Worm (Caenorhabditis elegans) whole organism, L1 larva: ENCODE data around the gene srh-135.

Experiments
- ceh-82 ChIP-seq, 3 experiments: fragments of 150-350 bp in 1 of 3; sonication (generic microtip) in 2 of 3; optimal IDR thresholded peaks; 2 replicates each; lab custom pipeline; 2014 to 2017; ENCODE audit warnings: missing biosample characterization in 3 of 3, missing genetic modification characterization in 3 of 3
- dpl-1 ChIP-seq, 3 experiments: fragments of 150-350 bp in 2 of 3; sonication (generic microtip) in 1 of 3; optimal IDR thresholded peaks; 2 replicates each; lab custom pipeline; 2014 to 2017; ENCODE audit warnings: missing biosample characterization in 3 of 3, missing genetic modification characterization in 3 of 3, missing genetic modification reagents in 3 of 3
- dsc-1 ChIP-seq: sonication (generic microtip); optimal IDR thresholded peaks from 2 replicates; lab custom pipeline; 2016; ENCODE audit warnings: mild to moderate bottlenecking, missing genetic modification characterization, missing compliant biosample characterization
- efl-3 ChIP-seq: fragments of 200-800 bp; sonication (Bioruptor generic); optimal IDR thresholded peaks from 2 replicates; lab custom pipeline; 2018; ENCODE audit warnings: mild to moderate bottlenecking, missing genetic modification characterization, missing compliant biosample characterization
- nhr-77 ChIP-seq: fragments of 150-350 bp; optimal IDR thresholded peaks from 2 replicates; lab custom pipeline; 2014; ENCODE audit warnings: missing biosample characterization, missing genetic modification characterization
- ztf-11 ChIP-seq, 2 experiments: sonication (generic microtip); optimal IDR thresholded peaks; 2 replicates each; lab custom pipeline; 2016 to 2017; ENCODE audit warnings: missing genetic modification characterization in 2 of 2, missing biosample characterization in 1 of 2, missing compliant biosample characterization in 1 of 2
- ztf-4 ChIP-seq: fragments of 150-350 bp; optimal IDR thresholded peaks from 2 replicates; lab custom pipeline; 2014; ENCODE audit warnings: missing biosample characterization, missing genetic modification characterization

ce11 chrII:10234398-10234797 is 7.5 kb upstream of the srh-135 start, which contains the start of gene ubxn-5:
- TF ChIP-seq nhr-77 (tag; lab: Kevin White, UChicago) (no peak), ztf-11 (tag; optimal IDR thresholded peaks at IDR 0.05; lab: Kevin White, UChicago) (no peak), dpl-1 (GFP tag; optimal IDR thresholded peaks at IDR 0.05; lab: Kevin White, UChicago) (no peak), ceh-82 (tag; optimal IDR thresholded peaks at IDR 0.05; lab: Kevin White, UChicago) (no peak), efl-3 (no peak), ztf-4 (tag; lab: Kevin White, UChicago) (no peak), dsc-1 (tag; lab: Kevin White, UChicago) (no peak)
